Worm (Caenorhabditis elegans) whole organism, L4/young adult: ENCODE results near the gene cest-31.

Source experiments
- W03F9.2 ChIP-seq: fragments of 150-350 bp; optimal IDR thresholded peaks from 2 replicates; lab custom pipeline; 2014; ENCODE audit warnings: missing biosample characterization, missing genetic modification characterization
- him-1 ChIP-seq: sonication (generic microtip); optimal IDR thresholded peaks from 2 replicates; lab custom pipeline; 2016; ENCODE audit warnings: missing genotype, missing genetic modification reagents, missing genetic modification characterization, missing compliant biosample characterization

DNA sequence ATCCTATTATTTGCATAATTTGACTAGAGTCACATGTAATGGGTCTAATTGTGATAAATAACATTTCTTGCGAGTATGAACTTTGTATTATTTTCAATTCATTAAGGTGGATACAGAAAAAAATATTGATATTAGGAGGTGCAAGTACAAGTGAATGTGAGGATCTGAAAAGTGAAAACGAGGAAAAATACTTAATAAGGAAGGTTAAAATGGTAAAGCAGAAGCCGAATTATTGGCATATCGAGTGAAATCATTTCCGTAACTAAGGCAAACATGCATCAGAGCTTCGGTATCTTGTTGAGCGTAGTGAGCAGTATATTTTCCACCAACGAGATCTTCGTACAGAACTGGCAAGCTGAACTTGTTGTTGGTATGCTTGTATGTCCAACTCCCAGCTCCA is 30.4 kb downstream of the cest-31 start:
- TF ChIP-seq him-1 (tag; lab: Kevin White, UChicago) (no peak), W03F9.2 (tag; lab: Kevin White, UChicago) (no peak)
